Fruit fly (Drosophila melanogaster) S2 (cell line): Measurements from ENCODE around the gene Svip.

Source experiments
- CG8478 ChIP-seq: fragments of >200 bp; optimal IDR thresholded peaks from 2 replicates; lab custom pipeline; 2018
- CTCF ChIP-seq, 2 experiments: fragments of >200 bp; optimal IDR thresholded peaks; 2 replicates each; lab custom pipeline; 2018

The Svip gene

DNA sequence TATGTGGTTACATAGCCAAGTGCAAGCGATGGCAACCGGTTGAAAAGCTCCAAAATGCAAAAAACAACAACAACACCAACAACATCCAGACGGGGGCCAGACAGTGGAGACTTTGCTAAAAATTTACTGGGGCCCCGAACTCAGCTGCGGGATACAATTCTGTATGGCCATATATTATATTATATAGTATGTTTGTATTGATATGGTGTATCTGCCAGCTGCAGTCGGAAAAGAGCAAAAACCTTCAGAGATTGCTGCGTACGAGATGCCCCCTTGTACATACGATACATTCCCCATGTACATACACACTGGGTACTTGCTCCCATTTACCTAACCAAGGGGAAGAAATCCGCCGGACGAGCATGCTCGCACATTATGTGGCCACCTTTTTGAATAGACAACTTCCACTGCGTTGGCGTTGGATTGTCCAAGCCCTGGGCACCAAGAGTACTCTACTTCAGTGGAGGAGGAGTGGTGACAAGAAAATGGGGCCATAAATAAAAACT, 21.6 kb downstream of the Svip start:
- no peak for TF ChIP-seq CTCF (optimal IDR thresholded peaks at IDR 0.05; lab: Kevin White, UChicago)
- TF ChIP-seq CG8478 (lab: Kevin White, UChicago) = no peak

DNA sequence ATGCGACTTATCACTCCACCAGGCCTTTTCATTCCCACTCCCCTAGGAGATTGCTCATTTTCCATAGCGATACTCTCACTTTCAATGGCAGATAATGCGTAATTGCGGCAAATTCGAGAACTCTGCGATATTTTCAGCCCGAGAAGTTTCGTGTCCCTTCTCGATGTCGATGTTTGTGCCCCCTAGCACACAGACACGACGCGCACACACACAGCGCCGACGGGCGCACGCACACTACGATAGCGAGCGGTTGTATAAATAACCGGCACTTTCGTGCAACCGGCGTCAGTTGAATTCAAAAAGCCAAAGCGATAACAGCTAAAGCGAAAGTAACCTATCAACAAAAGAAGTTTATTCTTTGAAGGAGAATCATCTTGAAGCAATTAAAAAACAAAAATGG, 22.8 kb downstream of the Svip start, which contains the start of gene Hsp23:
TSS of gene Hsp23 (plus strand) at position 281 of the 400 bp plus-strand sequence.
- TF ChIP-seq CTCF (optimal IDR thresholded peaks at IDR 0.05; lab: Kevin White, UChicago) = no peak
- TF ChIP-seq CG8478 (lab: Kevin White, UChicago) = no peak

DNA sequence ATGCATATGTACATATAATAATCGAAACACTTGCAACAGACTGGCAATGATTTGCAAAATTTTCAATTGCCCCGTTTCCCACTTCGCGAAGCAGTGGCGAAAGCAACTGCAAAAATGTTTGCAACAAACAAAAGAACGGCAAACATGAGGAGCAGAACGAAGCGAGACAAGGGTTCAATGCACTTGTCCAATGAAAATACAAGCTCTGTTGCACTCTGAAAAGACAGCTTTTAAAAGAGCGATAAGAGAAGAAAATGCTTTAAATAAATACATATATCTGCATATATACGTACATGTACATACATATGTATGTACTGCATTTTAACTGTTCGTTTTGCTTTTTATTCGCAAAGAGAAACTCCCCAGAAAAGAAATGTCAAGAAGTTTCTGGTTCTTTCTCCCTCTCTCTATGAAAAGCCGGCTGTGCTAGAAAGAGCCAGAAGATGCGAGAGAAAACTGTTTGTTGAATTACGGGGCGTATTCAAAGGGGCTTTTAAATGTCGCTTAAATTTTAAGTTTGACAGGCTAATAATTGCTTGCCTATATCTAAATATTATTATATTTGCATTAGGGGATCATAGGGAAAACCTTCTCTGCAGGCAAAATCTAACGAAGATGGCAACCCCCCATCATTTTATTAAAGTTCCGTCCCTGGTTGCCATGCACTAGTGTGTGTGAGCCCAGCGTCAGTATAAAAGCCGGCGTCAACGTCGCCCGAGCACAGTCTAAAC, 24.7 kb downstream of the Svip start, which contains the start of gene Hsp27:
TSS of gene Hsp27 (plus strand) at position 719 of the 731 bp plus-strand sequence.
- TF ChIP-seq CTCF (optimal IDR thresholded peaks at IDR 0.05; lab: Kevin White, UChicago) (no peak), CG8478 (lab: Kevin White, UChicago) (no peak)

DNA sequence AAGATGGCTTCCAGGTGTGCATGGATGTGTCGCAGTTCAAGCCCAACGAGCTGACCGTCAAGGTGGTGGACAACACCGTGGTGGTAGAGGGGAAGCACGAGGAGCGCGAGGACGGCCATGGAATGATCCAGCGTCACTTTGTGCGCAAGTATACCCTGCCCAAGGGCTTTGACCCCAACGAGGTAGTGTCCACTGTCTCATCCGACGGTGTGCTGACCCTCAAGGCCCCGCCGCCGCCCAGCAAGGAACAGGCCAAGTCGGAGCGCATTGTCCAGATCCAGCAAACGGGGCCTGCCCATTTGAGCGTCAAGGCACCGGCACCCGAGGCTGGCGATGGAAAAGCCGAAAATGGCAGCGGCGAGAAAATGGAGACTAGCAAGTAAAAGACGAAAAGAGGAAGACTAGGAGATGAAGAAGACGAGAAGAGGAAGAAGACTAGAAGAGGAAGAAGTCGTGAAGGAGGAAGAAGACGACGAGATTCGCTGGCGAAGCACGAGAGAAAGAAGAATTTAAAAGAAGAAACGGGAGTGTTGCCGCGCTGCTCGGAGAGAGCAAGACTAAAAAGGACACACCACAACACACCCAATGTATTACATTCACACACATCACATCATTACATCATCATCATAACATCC, 25.8 kb downstream of the Svip start:
- TF ChIP-seq CTCF (optimal IDR thresholded peaks at IDR 0.05; lab: Kevin White, UChicago) = no peak
- no peak for TF ChIP-seq CG8478 (lab: Kevin White, UChicago)

DNA sequence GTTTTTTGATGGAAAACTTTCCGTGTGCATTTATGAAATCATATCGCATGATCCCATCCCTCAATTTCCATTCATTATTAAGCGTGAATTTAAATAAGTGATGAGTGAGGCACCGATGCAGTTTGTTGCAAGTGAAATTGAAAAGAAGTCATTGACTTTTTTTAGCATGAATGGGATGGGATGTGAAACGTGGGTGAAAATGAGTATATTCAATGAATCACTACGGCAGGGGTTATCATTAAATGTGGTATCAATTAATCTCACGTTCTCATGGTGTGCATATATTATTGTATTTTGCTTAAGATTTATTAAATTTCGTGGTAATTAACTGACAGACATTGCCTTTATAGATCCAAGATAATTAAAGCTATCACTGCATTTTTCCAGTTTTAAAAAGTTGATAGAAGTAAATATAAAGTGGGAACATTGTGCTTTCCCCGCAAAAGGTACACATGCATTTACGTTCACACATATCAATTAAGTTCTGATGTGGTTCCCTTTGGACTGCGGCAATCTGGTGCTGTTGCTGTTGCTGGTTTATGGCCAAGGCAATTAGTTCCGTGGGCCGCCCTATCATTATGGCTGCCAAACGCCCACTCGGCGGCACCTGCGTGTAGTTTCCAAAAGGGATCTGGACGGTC, 32.7 kb downstream of the Svip start:
- TF ChIP-seq CTCF (optimal IDR thresholded peaks at IDR 0.05; lab: Kevin White, UChicago) (no peak), CG8478 (lab: Kevin White, UChicago) (no peak)

DNA sequence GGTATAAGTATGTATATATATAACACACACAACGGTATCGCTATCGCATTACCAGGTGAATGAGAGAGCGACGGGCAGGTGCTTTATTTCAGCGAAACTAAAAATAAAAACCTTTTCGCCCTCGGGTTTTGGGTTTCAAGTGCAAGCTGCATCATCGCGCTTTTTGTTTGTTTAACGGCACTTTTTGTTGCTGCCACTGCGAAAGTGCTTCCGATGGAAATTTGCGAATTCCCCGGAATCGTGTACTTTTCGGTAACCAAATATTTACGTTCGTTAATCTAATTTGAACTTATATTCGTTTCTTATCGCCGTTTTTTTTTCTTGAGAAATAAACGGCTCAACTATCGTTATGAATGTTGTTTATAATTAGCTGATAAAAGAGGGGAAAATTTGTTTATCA, 37.2 kb downstream of the Svip start:
- TF ChIP-seq CTCF (optimal IDR thresholded peaks at IDR 0.05; lab: Kevin White, UChicago) = no peak
- no peak for TF ChIP-seq CG8478 (lab: Kevin White, UChicago)

DNA sequence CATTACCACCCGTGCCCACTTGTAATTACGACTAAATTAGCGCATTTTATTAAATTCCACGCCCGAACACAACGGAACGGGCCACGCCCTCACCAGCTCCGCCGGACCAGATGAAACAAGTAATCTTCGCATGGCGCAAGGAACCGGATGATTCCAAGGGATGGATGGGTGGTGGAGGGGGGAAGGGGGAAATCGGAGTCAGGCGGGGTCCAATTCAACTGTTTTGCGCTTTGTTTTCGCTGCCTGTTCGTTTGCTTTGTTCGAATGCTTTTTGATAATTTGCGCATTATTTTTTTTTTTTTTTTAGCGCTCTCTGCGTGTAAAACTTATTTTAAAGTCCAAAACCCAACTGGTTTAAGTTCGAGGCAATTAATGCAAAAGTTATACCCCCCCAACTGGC, 37.9 kb downstream of the Svip start:
- TF ChIP-seq CG8478 (lab: Kevin White, UChicago) (no peak), CTCF (optimal IDR thresholded peaks at IDR 0.05; lab: Kevin White, UChicago) (no peak)

DNA sequence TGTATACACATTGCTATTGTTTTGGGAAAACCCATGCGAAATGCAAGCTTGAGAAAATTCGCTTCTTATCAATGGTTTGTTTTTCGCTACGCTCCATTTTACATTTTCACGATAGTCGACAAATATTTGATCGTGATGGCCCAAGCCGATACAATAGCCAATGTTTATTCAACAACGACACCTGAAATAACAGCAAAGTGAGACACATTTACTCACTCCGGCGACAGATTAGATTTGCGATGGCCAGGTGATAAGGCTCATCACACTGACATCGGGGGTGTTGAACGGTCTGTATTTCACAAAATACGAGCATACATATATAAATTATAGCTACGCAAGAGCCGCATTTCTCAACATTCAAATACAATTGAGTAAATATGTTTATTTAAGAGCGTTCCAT, 38.4 kb downstream of the Svip start:
- TF ChIP-seq CG8478 (lab: Kevin White, UChicago) (no peak), CTCF (optimal IDR thresholded peaks at IDR 0.05; lab: Kevin White, UChicago) (no peak)

DNA sequence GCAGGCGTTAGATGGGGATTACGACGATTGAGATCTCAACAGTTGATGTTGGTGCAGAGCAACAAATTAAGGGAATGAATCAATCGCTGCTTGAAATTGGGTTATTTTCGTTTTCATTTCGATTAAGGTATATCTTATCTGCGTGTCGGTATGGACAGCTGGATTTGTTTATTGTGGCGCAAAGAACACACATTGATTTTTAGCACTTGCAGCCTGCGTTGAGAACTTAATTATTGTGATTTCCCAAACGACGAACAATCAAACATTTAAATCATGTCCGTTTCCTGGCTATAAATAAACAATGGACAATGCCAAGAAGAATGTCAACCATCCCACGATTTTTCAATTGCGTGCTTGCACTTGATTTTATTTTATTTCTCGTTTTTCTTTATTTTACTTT, 39.2 kb downstream of the Svip start:
- TF ChIP-seq CG8478 (lab: Kevin White, UChicago) (no peak), CTCF (optimal IDR thresholded peaks at IDR 0.05; lab: Kevin White, UChicago) (no peak)

DNA sequence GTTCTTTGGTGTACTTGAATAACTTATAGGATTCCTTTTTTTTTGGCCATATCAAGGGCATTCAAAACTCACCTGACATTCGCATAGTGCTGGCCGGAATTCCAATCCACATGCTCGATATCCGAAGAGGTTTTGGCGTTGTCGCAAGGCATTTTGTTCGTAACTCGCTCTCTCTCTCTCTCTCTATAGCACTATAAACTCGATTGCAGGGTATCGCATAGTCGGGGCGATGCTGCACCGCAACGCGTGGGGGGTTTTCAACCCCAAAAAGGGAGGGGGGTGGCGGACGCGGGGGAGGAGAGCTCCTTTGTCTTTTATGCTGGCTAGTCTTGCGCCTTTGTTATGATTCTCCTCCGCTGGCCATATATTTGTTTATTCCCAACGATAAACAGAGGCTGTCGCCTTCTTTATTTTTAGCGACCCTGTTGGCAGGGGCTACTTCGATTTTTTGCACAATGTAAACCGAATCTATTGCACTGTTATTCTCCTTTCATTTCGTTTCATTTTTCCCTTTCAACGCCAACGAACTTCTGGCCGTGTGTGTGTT, 39.7 kb downstream of the Svip start:
- TF ChIP-seq CG8478 (lab: Kevin White, UChicago) (no peak), CTCF (optimal IDR thresholded peaks at IDR 0.05; lab: Kevin White, UChicago) (no peak)

DNA sequence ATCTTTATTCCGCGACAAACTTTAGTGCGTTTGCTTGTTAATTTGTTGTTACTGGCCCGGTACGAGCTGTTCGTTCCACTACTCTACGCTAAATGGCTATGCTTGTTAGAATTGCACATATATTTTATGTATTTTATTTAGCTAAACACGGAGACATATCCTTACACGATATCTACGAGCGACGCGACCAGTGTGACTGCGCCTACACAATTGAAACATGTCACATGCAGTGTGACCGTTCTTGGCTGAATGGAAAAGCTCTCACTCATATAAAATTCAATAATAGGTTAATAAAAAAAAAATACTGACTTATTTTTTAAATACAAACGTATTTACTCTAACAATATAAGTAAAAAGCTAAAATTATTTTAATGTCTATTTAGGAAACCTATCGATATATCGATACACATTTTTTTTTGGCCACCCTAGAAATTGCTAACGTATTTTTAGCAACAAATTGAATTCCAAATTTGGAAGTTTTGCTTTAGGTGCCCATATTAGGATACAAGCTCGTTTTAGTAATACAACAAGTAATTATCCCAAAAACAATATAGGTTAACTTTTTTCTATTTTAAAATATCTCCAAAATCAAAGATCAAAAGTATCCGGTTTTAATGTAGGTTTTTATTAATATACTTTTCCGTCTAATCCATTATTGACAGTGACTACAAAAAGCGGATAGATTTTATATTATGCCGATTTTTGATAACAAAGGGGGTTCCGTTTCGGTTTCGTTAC, 40.4 kb downstream of the Svip start, which contains the start of gene CG4080:
TSS of gene CG4080 (minus strand) at position 215 of the 738 bp plus-strand sequence.
- TF ChIP-seq CTCF (optimal IDR thresholded peaks at IDR 0.05; lab: Kevin White, UChicago) = peak in 1 of 2 experiments; percentile 10
- TF ChIP-seq CG8478 (lab: Kevin White, UChicago) = no peak

DNA sequence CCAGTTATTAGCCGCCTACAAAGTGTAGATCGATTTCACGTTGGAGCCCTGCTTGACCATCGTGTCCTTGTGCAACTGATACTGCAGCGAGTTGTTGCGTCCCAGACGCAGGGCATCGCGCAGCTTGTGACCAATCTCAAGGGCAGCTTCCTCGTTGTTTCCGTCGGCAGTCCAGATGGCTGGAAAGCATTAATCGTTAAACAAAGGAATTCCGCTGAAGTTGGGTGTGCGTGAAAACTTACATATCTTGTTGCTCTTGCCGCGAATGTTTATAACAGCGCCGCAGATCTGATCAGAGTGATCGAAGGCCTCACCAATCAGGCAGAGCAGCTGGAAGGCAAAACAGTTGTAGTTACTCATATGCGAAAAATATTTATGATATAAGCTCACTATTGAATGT, 41.1 kb downstream of the Svip start:
- TF ChIP-seq CG8478 (lab: Kevin White, UChicago) = no peak
- TF ChIP-seq CTCF (optimal IDR thresholded peaks at IDR 0.05; lab: Kevin White, UChicago) = no peak

DNA sequence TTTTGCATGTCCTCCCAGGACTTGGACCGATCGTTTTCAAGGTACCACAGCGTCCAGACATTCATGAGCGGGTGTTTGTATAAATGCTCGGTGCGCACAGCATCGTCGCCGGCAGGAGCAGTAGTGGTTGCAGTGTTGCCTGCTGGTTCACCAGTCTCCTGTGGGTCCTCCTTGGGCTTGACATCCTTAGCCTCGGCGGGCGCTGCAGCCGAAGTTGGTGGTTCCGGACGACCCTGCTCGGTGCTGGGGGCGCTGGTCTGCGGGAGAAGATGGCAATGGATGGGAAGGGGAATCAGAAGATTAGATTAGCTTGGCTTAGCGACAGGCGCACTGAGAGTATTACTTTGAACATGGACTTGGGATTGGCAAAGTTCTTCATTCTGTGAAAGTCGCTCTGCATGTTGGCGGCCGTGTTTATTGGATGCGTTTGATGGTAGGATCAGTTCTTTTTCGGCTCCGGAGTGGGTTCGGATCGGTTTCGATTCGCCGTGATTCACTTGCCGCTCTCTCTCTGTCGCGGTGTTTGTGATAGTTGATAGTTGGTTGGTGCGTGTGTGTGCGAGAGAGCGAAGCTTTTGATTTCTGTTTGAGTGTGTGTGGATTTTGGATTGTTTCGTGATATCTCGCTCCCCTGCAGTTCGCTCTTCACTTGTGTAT, 42.0 kb downstream of the Svip start:
- TF ChIP-seq CTCF (optimal IDR thresholded peaks at IDR 0.05; lab: Kevin White, UChicago) (no peak), CG8478 (lab: Kevin White, UChicago) (no peak)
